Worm (Caenorhabditis elegans) whole organism, L2 larva: ENCODE data around the gene sir-2.3.

ENCODE experiments used
- C34F6.9 ChIP-seq: fragments of 150-350 bp; optimal IDR thresholded peaks from 2 replicates; lab custom pipeline; 2014; ENCODE audit warnings: missing biosample characterization, missing genetic modification characterization
- F13H6.1 ChIP-seq: sonication (generic microtip); optimal IDR thresholded peaks from 2 replicates; lab custom pipeline; 2016; ENCODE audit warnings: missing genetic modification characterization, missing compliant biosample characterization
- R02D3.7 ChIP-seq: fragments of 150-350 bp; optimal IDR thresholded peaks from 2 replicates; lab custom pipeline; 2014; ENCODE audit warnings: missing biosample characterization, missing genetic modification characterization
- Y55F3AM.14 ChIP-seq: fragments of 200-800 bp; sonication (Bioruptor generic); optimal IDR thresholded peaks from 2 replicates; lab custom pipeline; 2018; ENCODE audit warnings: mild to moderate bottlenecking, missing genetic modification characterization, missing compliant biosample characterization
- ZK546.5 ChIP-seq: sonication (generic microtip); optimal IDR thresholded peaks from 2 replicates; lab custom pipeline; 2017; ENCODE audit warnings: missing biosample characterization, missing genetic modification characterization
- alr-1 ChIP-seq: fragments of 150-350 bp; optimal IDR thresholded peaks from 2 replicates; lab custom pipeline; 2014; ENCODE audit warnings: missing biosample characterization, missing genetic modification characterization
- aly-2 ChIP-seq: fragments of 150-350 bp; optimal IDR thresholded peaks from 2 replicates; lab custom pipeline; 2014; ENCODE audit warnings: missing biosample characterization, missing genetic modification characterization
- ama-1 ChIP-seq: fragments of 150-350 bp; optimal IDR thresholded peaks from 2 replicates; lab custom pipeline; 2018; ENCODE audit warnings: inconsistent platforms
- blmp-1 ChIP-seq: sonication (generic microtip); optimal IDR thresholded peaks from 2 replicates; lab custom pipeline; 2017; ENCODE audit warnings: missing genetic modification characterization, mild to moderate bottlenecking, missing compliant biosample characterization, antibody characterized with exemption, moderate library complexity; ENCODE audit not compliant: insufficient read depth
- ceh-16 ChIP-seq: fragments of 150-350 bp; optimal IDR thresholded peaks from 2 replicates; lab custom pipeline; 2014; ENCODE audit warnings: missing biosample characterization, missing genetic modification characterization
- ceh-82 ChIP-seq: fragments of 150-350 bp; optimal IDR thresholded peaks from 2 replicates; lab custom pipeline; 2014; ENCODE audit warnings: missing biosample characterization, missing genetic modification characterization
- crh-2 ChIP-seq: sonication (generic microtip); optimal IDR thresholded peaks from 2 replicates; lab custom pipeline; 2017; ENCODE audit warnings: missing biosample characterization, missing genetic modification characterization
- dmd-4 ChIP-seq: sonication (generic microtip); optimal IDR thresholded peaks from 2 replicates; lab custom pipeline; 2017; ENCODE audit warnings: missing biosample characterization, missing genetic modification characterization
- egl-27 ChIP-seq: sonication (generic microtip); optimal IDR thresholded peaks from 3 replicates; lab custom pipeline; 2017; ENCODE audit warnings: missing biosample characterization, missing genetic modification reagents, missing genetic modification characterization
- elt-1 ChIP-seq: fragments of 150-350 bp; optimal IDR thresholded peaks from 2 replicates; lab custom pipeline; 2014; ENCODE audit warnings: missing biosample characterization, missing genetic modification characterization
- elt-3 ChIP-seq: sonication (generic microtip); optimal IDR thresholded peaks from 2 replicates; lab custom pipeline; 2017; ENCODE audit warnings: missing biosample characterization, missing genetic modification characterization
- fos-1 ChIP-seq: fragments of 150-350 bp; optimal IDR thresholded peaks from 2 replicates; lab custom pipeline; 2014; ENCODE audit warnings: missing biosample characterization, missing genetic modification characterization
- gmeb-1 ChIP-seq: fragments of 150-350 bp; optimal IDR thresholded peaks from 2 replicates; lab custom pipeline; 2014; ENCODE audit warnings: missing biosample characterization, missing genetic modification characterization
- lin-11 ChIP-seq: fragments of 150-350 bp; sonication (generic microtip); optimal IDR thresholded peaks from 2 replicates; lab custom pipeline; 2014; ENCODE audit warnings: missing biosample characterization, missing genetic modification characterization, inconsistent platforms, mixed read lengths
- lin-13 ChIP-seq: fragments of 150-350 bp; optimal IDR thresholded peaks from 2 replicates; lab custom pipeline; 2014; ENCODE audit warnings: missing biosample characterization, missing genetic modification reagents, missing genetic modification characterization
- lin-39 ChIP-seq: fragments of 150-350 bp; optimal IDR thresholded peaks from 2 replicates; lab custom pipeline; 2014; ENCODE audit warnings: missing biosample characterization, missing genetic modification reagents, missing genetic modification characterization
- lsy-2 ChIP-seq, 2 experiments: fragments of 150-350 bp in 1 of 2; sonication (generic microtip) in 1 of 2; optimal IDR thresholded peaks; 2 replicates each; lab custom pipeline; 2014 to 2017; ENCODE audit warnings: missing biosample characterization in 2 of 2, missing genetic modification characterization in 2 of 2
- mab-5 ChIP-seq: fragments of 150-350 bp; optimal IDR thresholded peaks from 2 replicates; lab custom pipeline; 2014; ENCODE audit warnings: missing biosample characterization, missing genetic modification characterization
- mbf-1 ChIP-seq: sonication (generic microtip); optimal IDR thresholded peaks from 2 replicates; lab custom pipeline; 2017; ENCODE audit warnings: missing biosample characterization, missing genetic modification characterization
- mdl-1 ChIP-seq, 2 experiments: fragments of 150-350 bp in 1 of 2; sonication (generic microtip) in 1 of 2; optimal IDR thresholded peaks; 2 replicates each; lab custom pipeline; 2017; ENCODE audit warnings: missing biosample characterization in 2 of 2, missing genetic modification characterization in 2 of 2
- nhr-10 ChIP-seq: sonication (generic microtip); optimal IDR thresholded peaks from 2 replicates; lab custom pipeline; 2017; ENCODE audit warnings: missing biosample characterization, missing genetic modification characterization
- nhr-11 ChIP-seq: fragments of 150-350 bp; optimal IDR thresholded peaks from 2 replicates; lab custom pipeline; 2014; ENCODE audit warnings: missing biosample characterization, missing genetic modification characterization
- nhr-12 ChIP-seq: fragments of 150-350 bp; optimal IDR thresholded peaks from 2 replicates; lab custom pipeline; 2014; ENCODE audit warnings: missing biosample characterization, missing genetic modification characterization
- nhr-129 ChIP-seq: fragments of 150-350 bp; optimal IDR thresholded peaks from 2 replicates; lab custom pipeline; 2014; ENCODE audit warnings: missing biosample characterization, missing genetic modification characterization
- nhr-21 ChIP-seq: fragments of 150-350 bp; optimal IDR thresholded peaks from 2 replicates; lab custom pipeline; 2014; ENCODE audit warnings: missing biosample characterization, missing genetic modification characterization
- nhr-23 ChIP-seq: fragments of 150-350 bp; optimal IDR thresholded peaks from 2 replicates; lab custom pipeline; 2014; ENCODE audit warnings: missing biosample characterization, missing genetic modification reagents, missing genetic modification characterization
- nhr-237 ChIP-seq: fragments of 150-350 bp; optimal IDR thresholded peaks from 2 replicates; lab custom pipeline; 2014; ENCODE audit warnings: missing biosample characterization, missing genetic modification characterization
- nhr-25 ChIP-seq: fragments of 150-350 bp; sonication (generic microtip); optimal IDR thresholded peaks from 3 replicates; lab custom pipeline; 2014; ENCODE audit warnings: missing biosample characterization, missing genetic modification characterization
- nhr-6 ChIP-seq: fragments of 150-350 bp; optimal IDR thresholded peaks from 2 replicates; lab custom pipeline; 2014; ENCODE audit warnings: missing biosample characterization, missing genetic modification characterization
- nhr-77 ChIP-seq: fragments of 150-350 bp; optimal IDR thresholded peaks from 2 replicates; lab custom pipeline; 2014; ENCODE audit warnings: missing biosample characterization, missing genetic modification characterization
- peb-1 ChIP-seq: fragments of 150-350 bp; optimal IDR thresholded peaks from 2 replicates; lab custom pipeline; 2014; ENCODE audit warnings: missing biosample characterization, missing genetic modification characterization
- sem-4 ChIP-seq: fragments of 150-350 bp; optimal IDR thresholded peaks from 2 replicates; lab custom pipeline; 2014; ENCODE audit warnings: missing biosample characterization, missing genetic modification reagents, missing genetic modification characterization
- skn-1 ChIP-seq: sonication (generic microtip); optimal IDR thresholded peaks from 2 replicates; lab custom pipeline; 2017; ENCODE audit warnings: missing biosample characterization, missing genetic modification characterization
- sma-3 ChIP-seq: sonication (generic microtip); optimal IDR thresholded peaks from 2 replicates; lab custom pipeline; 2016; ENCODE audit warnings: missing genetic modification reagents, missing genetic modification characterization, missing compliant biosample characterization
- sma-9 ChIP-seq, 2 experiments: fragments of 150-350 bp in 1 of 2; sonication (generic microtip) in 1 of 2; optimal IDR thresholded peaks; 2 replicates each; lab custom pipeline; 2014 to 2016; ENCODE audit warnings: missing genetic modification characterization in 2 of 2, mild to moderate bottlenecking in 1 of 2, missing biosample characterization in 1 of 2, missing compliant biosample characterization in 1 of 2, missing genetic modification reagents in 1 of 2, moderate library complexity in 1 of 2
- snpc-4 ChIP-seq: fragments of 150-350 bp; optimal IDR thresholded peaks from 2 replicates; lab custom pipeline; 2014; ENCODE audit warnings: missing biosample characterization, missing genetic modification characterization
- unc-39 ChIP-seq: fragments of 150-350 bp; optimal IDR thresholded peaks from 2 replicates; lab custom pipeline; 2014; ENCODE audit warnings: missing biosample characterization, missing genetic modification characterization
- unc-55 ChIP-seq: fragments of 150-350 bp; sonication (generic microtip); optimal IDR thresholded peaks from 3 replicates; lab custom pipeline; 2014; ENCODE audit warnings: missing biosample characterization, missing genetic modification reagents, missing genetic modification characterization
- unc-62 ChIP-seq: fragments of 150-350 bp; optimal IDR thresholded peaks from 2 replicates; lab custom pipeline; 2014; ENCODE audit warnings: missing biosample characterization, missing genetic modification reagents, missing genetic modification characterization
- zag-1 ChIP-seq: fragments of 150-350 bp; optimal IDR thresholded peaks from 2 replicates; lab custom pipeline; 2014; ENCODE audit warnings: missing biosample characterization, missing genetic modification characterization
- ztf-1 ChIP-seq: fragments of 200-800 bp; sonication (Bioruptor generic); conservative IDR thresholded peaks from 2 replicates; pipeline ENCODE4 v1.3.6; 2022; ENCODE audit warnings: missing genetic modification characterization, missing compliant biosample characterization
- ztf-11 ChIP-seq: sonication (generic microtip); optimal IDR thresholded peaks from 2 replicates; lab custom pipeline; 2017; ENCODE audit warnings: missing biosample characterization, missing genetic modification characterization
- ztf-4 ChIP-seq: fragments of 150-350 bp; optimal IDR thresholded peaks from 2 replicates; lab custom pipeline; 2014; ENCODE audit warnings: missing biosample characterization, missing genetic modification characterization

Gene sir-2.3

ce11 chrX:13328868-13329267 is 2.6 kb upstream of the sir-2.3 start:
- TF ChIP-seq mab-5 (peak; percentile 79), Y55F3AM.14 (GFP tag; lab: Kevin White, UChicago) (no peak), peb-1 (tag; lab: Kevin White, UChicago) (no peak), mbf-1 (tag; lab: Kevin White, UChicago) (no peak), elt-1 (tag; lab: Kevin White, UChicago) (no peak), nhr-25 (tag; lab: Kevin White, UChicago) (peak; percentile 83), alr-1 (tag; lab: Kevin White, UChicago) (no peak), zag-1 (tag; lab: Kevin White, UChicago) (peak; percentile 57), blmp-1 (tag; lab: Kevin White, UChicago) (peak; percentile 69), lsy-2 (tag; optimal IDR thresholded peaks at IDR 0.05; lab: Kevin White, UChicago) (peak in 1 of 2 experiments; percentile 81), nhr-11 (tag; lab: Kevin White, UChicago) (no peak), sem-4 (peak; percentile 80), sma-9 (GFP tag; optimal IDR thresholded peaks at IDR 0.05; lab: Kevin White, UChicago) (peak; percentile 89), sma-9 (tag; optimal IDR thresholded peaks at IDR 0.05; lab: Kevin White, UChicago) (no peak), nhr-12 (no peak), nhr-77 (tag; lab: Kevin White, UChicago) (no peak), R02D3.7 (tag; lab: Kevin White, UChicago) (no peak), ztf-4 (tag; lab: Kevin White, UChicago) (peak; percentile 29), C34F6.9 (peak; percentile 94), nhr-6 (peak; percentile 79), dmd-4 (tag; lab: Kevin White, UChicago) (no peak), lin-11 (tag; lab: Kevin White, UChicago) (peak; percentile 28), fos-1 (tag; lab: Kevin White, UChicago) (peak; percentile 99), crh-2 (peak; percentile 85), nhr-21 (tag; lab: Kevin White, UChicago) (peak; percentile 86), mdl-1 (tag; optimal IDR thresholded peaks at IDR 0.05; lab: Kevin White, UChicago) (peak; percentile 20 to 76), ztf-11 (tag; lab: Kevin White, UChicago) (no peak), sma-3 (GFP tag; lab: Kevin White, UChicago) (peak; percentile 85), ceh-82 (tag; lab: Kevin White, UChicago) (no peak), lin-13 (GFP tag; lab: Kevin White, UChicago) (peak; percentile 64), snpc-4 (tag; lab: Kevin White, UChicago) (peak; percentile 58), skn-1 (no peak), unc-39 (no peak), egl-27 (tag; lab: Kevin White, UChicago) (peak; percentile 70), lin-39 (tag; lab: Kevin White, UChicago) (peak; percentile 63), ztf-1 (GFP tag; lab: Robert Waterston, UW) (no peak), ama-1 (lab: Kevin White, UChicago) (no peak), nhr-10 (no peak), gmeb-1 (tag; lab: Kevin White, UChicago) (peak; percentile 58), F13H6.1 (tag; lab: Kevin White, UChicago) (peak; percentile 89), aly-2 (tag; lab: Kevin White, UChicago) (no peak), ZK546.5 (tag; lab: Kevin White, UChicago) (no peak), ceh-16 (tag; lab: Kevin White, UChicago) (no peak), nhr-237 (no peak), nhr-129 (tag; lab: Kevin White, UChicago) (peak; percentile 94), nhr-23 (no peak), unc-62 (no peak), unc-55 (GFP tag; lab: Kevin White, UChicago) (peak; percentile 87), elt-3 (tag; lab: Kevin White, UChicago) (no peak)
